Fruit fly (Drosophila melanogaster) whole organism, embryonic: ENCODE data around the gene Pi3K21B.

ENCODE experiments used
- Antp ChIP-seq: fragments of 200-800 bp; sonication (Bioruptor generic); optimal IDR thresholded peaks from 3 replicates; lab custom pipeline; 2016; ENCODE audit warnings: missing biosample characterization, missing genetic modification characterization
- Atf6 ChIP-seq: fragments of 200-800 bp; sonication (Bioruptor generic); IDR thresholded peaks from 2 replicates; pipeline ENCODE4 v1.3.6; 2022; ENCODE audit warnings: missing biosample characterization, missing genetic modification characterization
- Bdp1 ChIP-seq: fragments of 200-800 bp; sonication (Bioruptor generic); optimal IDR thresholded peaks from 3 replicates; lab custom pipeline; 2016; ENCODE audit warnings: missing biosample characterization, missing genetic modification characterization
- CG11247 ChIP-seq: fragments of 200-800 bp; sonication (Bioruptor generic); IDR thresholded peaks from 2 replicates; pipeline ENCODE4 v1.3.6; 2022; ENCODE audit warnings: missing biosample characterization, missing genetic modification characterization
- CG13775 ChIP-seq: fragments of 200-800 bp; sonication (Bioruptor generic); optimal IDR thresholded peaks from 3 replicates; lab custom pipeline; 2017; ENCODE audit warnings: missing biosample characterization, mild to moderate bottlenecking, missing genetic modification characterization
- CG14050 ChIP-seq: fragments of 200-800 bp; sonication (Bioruptor generic); IDR thresholded peaks from 3 replicates; pipeline ENCODE4 v1.3.6; 2022; ENCODE audit warnings: missing biosample characterization, missing genetic modification characterization
- CG17829 ChIP-seq: fragments of 200-800 bp; optimal IDR thresholded peaks from 2 replicates; lab custom pipeline; 2019; ENCODE audit warnings: missing biosample characterization, mild to moderate bottlenecking, missing genetic modification characterization, moderate library complexity
- CG3065 ChIP-seq: fragments of 200-800 bp; sonication (Bioruptor generic); optimal IDR thresholded peaks from 2 replicates; lab custom pipeline; 2016; ENCODE audit warnings: missing biosample characterization, missing genetic modification characterization
- CG34376 ChIP-seq: fragments of 200-800 bp; sonication (Bioruptor generic); optimal IDR thresholded peaks from 2 replicates; lab custom pipeline; 2018; ENCODE audit warnings: missing biosample characterization, mild to moderate bottlenecking, missing genetic modification characterization
- CG4282 ChIP-seq: fragments of 200-800 bp; sonication (Bioruptor generic); optimal IDR thresholded peaks from 2 replicates; lab custom pipeline; 2016; ENCODE audit warnings: missing biosample characterization, missing genetic modification characterization
- CG4404 ChIP-seq: fragments of 200-800 bp; sonication (Bioruptor generic); IDR thresholded peaks from 2 replicates; pipeline ENCODE4 v1.3.6; 2022; ENCODE audit warnings: missing biosample characterization, missing genetic modification characterization
- CG4707 ChIP-seq: fragments of 200-800 bp; sonication (Bioruptor generic); optimal IDR thresholded peaks from 2 replicates; lab custom pipeline; 2018; ENCODE audit warnings: missing biosample characterization, mild to moderate bottlenecking, missing genetic modification characterization, moderate library complexity
- CG5245 ChIP-seq: fragments of 200-800 bp; sonication (Bioruptor generic); optimal IDR thresholded peaks from 3 replicates; lab custom pipeline; 2016; ENCODE audit warnings: missing biosample characterization, missing genetic modification characterization
- CG6689 ChIP-seq: fragments of 200-800 bp; sonication (Bioruptor generic); IDR thresholded peaks from 2 replicates; pipeline ENCODE4 v1.3.6; 2022; ENCODE audit warnings: missing biosample characterization, missing genetic modification characterization
- CG6765 ChIP-seq: fragments of 200-800 bp; sonication (Bioruptor generic); optimal IDR thresholded peaks from 3 replicates; lab custom pipeline; 2017; ENCODE audit warnings: missing biosample characterization, mild to moderate bottlenecking, missing genetic modification characterization
- CG9215 ChIP-seq: fragments of 200-800 bp; sonication (Bioruptor generic); IDR thresholded peaks from 2 replicates; pipeline ENCODE4 v1.3.6; 2022; ENCODE audit warnings: missing biosample characterization, missing genetic modification characterization
- CG9437 ChIP-seq: fragments of 200-800 bp; sonication (Bioruptor generic); optimal IDR thresholded peaks from 2 replicates; lab custom pipeline; 2018; ENCODE audit warnings: missing biosample characterization, mild to moderate bottlenecking, missing genetic modification characterization
- Deaf1 ChIP-seq: fragments of 200-800 bp; optimal IDR thresholded peaks from 3 replicates; lab custom pipeline; 2019; ENCODE audit warnings: missing biosample characterization, mild to moderate bottlenecking, missing genetic modification characterization, moderate library complexity
- Dfd ChIP-seq, 2 experiments: fragments of >200 bp; optimal IDR thresholded peaks; 2 replicates each; lab custom pipeline; 2017; ENCODE audit warnings: missing biosample characterization in 2 of 2, missing genetic modification characterization in 2 of 2
- Dip2 ChIP-seq: fragments of 200-800 bp; sonication (Bioruptor generic); IDR thresholded peaks from 2 replicates; pipeline ENCODE4 v1.3.6; 2022; ENCODE audit warnings: missing biosample characterization, missing genetic modification characterization
- Elba2 ChIP-seq: fragments of 200-800 bp; sonication (Bioruptor generic); optimal IDR thresholded peaks from 3 replicates; lab custom pipeline; 2016; ENCODE audit warnings: missing biosample characterization, missing genetic modification characterization
- Jarid2 ChIP-seq: fragments of 200-800 bp; sonication (Bioruptor generic); optimal IDR thresholded peaks from 3 replicates; lab custom pipeline; 2017; ENCODE audit warnings: mild to moderate bottlenecking, missing biosample characterization, missing genetic modification reagents, missing genetic modification characterization
- Lhr ChIP-seq: fragments of 200-800 bp; sonication (Bioruptor generic); optimal IDR thresholded peaks from 3 replicates; lab custom pipeline; 2017; ENCODE audit warnings: mild to moderate bottlenecking, missing biosample characterization, missing genetic modification reagents, missing genetic modification characterization
- Lim3 ChIP-seq: fragments of 200-800 bp; sonication (Bioruptor generic); IDR thresholded peaks from 2 replicates; pipeline ENCODE4 v1.3.6; 2022; ENCODE audit warnings: missing biosample characterization, missing genetic modification characterization
- Mes4 ChIP-seq: fragments of 200-800 bp; sonication (Bioruptor generic); optimal IDR thresholded peaks from 2 replicates; lab custom pipeline; 2016; ENCODE audit warnings: missing biosample characterization, missing genetic modification characterization
- NFAT ChIP-seq: fragments of 200-800 bp; sonication (Bioruptor generic); IDR thresholded peaks from 2 replicates; pipeline ENCODE4 v1.3.6; 2022; ENCODE audit warnings: missing biosample characterization, missing genetic modification characterization
- Trl ChIP-seq, 3 experiments: fragments of >200 bp in 2 of 3; fragments of 200-800 bp in 1 of 3; sonication (Bioruptor generic) in 1 of 3; optimal IDR thresholded peaks; 2 replicates in 1 of 3; 3 replicates in 2 of 3; lab custom pipeline; 2016 to 2017; ENCODE audit warnings: missing biosample characterization in 1 of 3, missing genetic modification characterization in 1 of 3
- Xrp1 ChIP-seq: fragments of 200-800 bp; sonication (Bioruptor generic); IDR thresholded peaks from 2 replicates; pipeline ENCODE4 v1.3.6; 2022; ENCODE audit warnings: missing biosample characterization, missing genetic modification characterization
- abd-A ChIP-seq: fragments of 200-800 bp; sonication (Bioruptor generic); optimal IDR thresholded peaks from 3 replicates; lab custom pipeline; 2019; ENCODE audit warnings: missing biosample characterization, mild to moderate bottlenecking, missing genetic modification characterization, moderate library complexity
- al ChIP-seq: fragments of 200-800 bp; sonication (Bioruptor generic); IDR thresholded peaks from 2 replicates; pipeline ENCODE4 v1.3.6; 2022; ENCODE audit warnings: missing biosample characterization, missing genetic modification characterization
- cad ChIP-seq: fragments of >200 bp; optimal IDR thresholded peaks from 2 replicates; lab custom pipeline; 2017; ENCODE audit warnings: missing biosample characterization, missing genetic modification characterization
- cato ChIP-seq: fragments of 200-800 bp; sonication (Bioruptor generic); optimal IDR thresholded peaks from 2 replicates; lab custom pipeline; 2016; ENCODE audit warnings: missing biosample characterization, missing genetic modification characterization, borderline replicate concordance
- cwo ChIP-seq: fragments of 200-800 bp; sonication (Bioruptor generic); optimal IDR thresholded peaks from 3 replicates; lab custom pipeline; 2017; ENCODE audit warnings: missing biosample characterization, missing genetic modification characterization, mild to moderate bottlenecking, moderate library complexity, missing genetic modification reagents
- dmrt11E ChIP-seq: fragments of 200-800 bp; sonication (Bioruptor generic); optimal IDR thresholded peaks from 3 replicates; lab custom pipeline; 2018; ENCODE audit warnings: missing biosample characterization, mild to moderate bottlenecking, missing genetic modification characterization, moderate library complexity
- dpn ChIP-seq, 2 experiments: fragments of 200-800 bp; sonication (Bioruptor generic); optimal IDR thresholded peaks; 3 replicates each; lab custom pipeline; 2016; ENCODE audit warnings: missing biosample characterization in 2 of 2, missing genetic modification characterization in 2 of 2
- fd64A ChIP-seq: fragments of 200-800 bp; sonication (Bioruptor generic); optimal IDR thresholded peaks from 3 replicates; lab custom pipeline; 2018; ENCODE audit warnings: missing biosample characterization, mild to moderate bottlenecking, missing genetic modification characterization
- gsb-n ChIP-seq: fragments of 200-800 bp; sonication (Bioruptor generic); optimal IDR thresholded peaks from 3 replicates; lab custom pipeline; 2018; ENCODE audit warnings: missing biosample characterization, mild to moderate bottlenecking, missing genetic modification characterization
- hbn ChIP-seq: fragments of 200-800 bp; sonication (Bioruptor generic); IDR thresholded peaks from 2 replicates; pipeline ENCODE4 v1.3.6; 2022; ENCODE audit warnings: missing biosample characterization, missing genetic modification characterization; ENCODE audit not compliant: partially characterized antibody
- hth ChIP-seq: fragments of >200 bp; optimal IDR thresholded peaks from 2 replicates; lab custom pipeline; 2017; ENCODE audit warnings: inconsistent platforms
- insv ChIP-seq, 2 experiments: fragments of 200-800 bp; sonication (Bioruptor generic); optimal IDR thresholded peaks; 3 replicates each; lab custom pipeline; 2016 to 2018; ENCODE audit warnings: missing biosample characterization in 2 of 2, missing genetic modification characterization in 2 of 2
- mam ChIP-seq: fragments of 200-800 bp; sonication (Bioruptor generic); optimal IDR thresholded peaks from 3 replicates; lab custom pipeline; 2016; ENCODE audit warnings: missing biosample characterization, missing genetic modification characterization
- nerfin-1 ChIP-seq: fragments of 200-800 bp; sonication (Bioruptor generic); optimal IDR thresholded peaks from 3 replicates; lab custom pipeline; 2019; ENCODE audit warnings: missing biosample characterization, mild to moderate bottlenecking, missing genetic modification characterization, moderate library complexity
- pnt ChIP-seq: fragments of 200-800 bp; sonication (Bioruptor generic); optimal IDR thresholded peaks from 3 replicates; lab custom pipeline; 2016; ENCODE audit warnings: missing biosample characterization, missing genetic modification characterization
- repo ChIP-seq: fragments of 200-800 bp; sonication (Bioruptor generic); optimal IDR thresholded peaks from 2 replicates; lab custom pipeline; 2016; ENCODE audit warnings: missing biosample characterization, missing genetic modification characterization
- sens-2 ChIP-seq: fragments of 200-800 bp; sonication (Bioruptor generic); IDR thresholded peaks from 2 replicates; pipeline ENCODE4 v1.3.6; 2022; ENCODE audit warnings: missing biosample characterization, missing genetic modification characterization
- slou ChIP-seq: fragments of 200-800 bp; sonication (Bioruptor generic); optimal IDR thresholded peaks from 3 replicates; lab custom pipeline; 2016; ENCODE audit warnings: missing biosample characterization, missing genetic modification characterization
- slp2 ChIP-seq: fragments of 200-800 bp; sonication (Bioruptor generic); optimal IDR thresholded peaks from 2 replicates; lab custom pipeline; 2016; ENCODE audit warnings: missing biosample characterization, missing genetic modification characterization
- so ChIP-seq: fragments of 200-800 bp; sonication (Bioruptor generic); IDR thresholded peaks from 3 replicates; pipeline ENCODE4 v1.3.6; 2022; ENCODE audit warnings: missing biosample characterization, missing genetic modification characterization
- tin ChIP-seq: fragments of 200-800 bp; sonication (Bioruptor generic); optimal IDR thresholded peaks from 3 replicates; lab custom pipeline; 2016; ENCODE audit warnings: missing biosample characterization, missing genetic modification characterization
- toy ChIP-seq: fragments of 200-800 bp; sonication (Bioruptor generic); IDR thresholded peaks from 2 replicates; pipeline ENCODE4 v1.3.6; 2022; ENCODE audit warnings: missing biosample characterization, missing genetic modification characterization
- twi ChIP-seq: fragments of 200-800 bp; optimal IDR thresholded peaks from 2 replicates; lab custom pipeline; 2019; ENCODE audit warnings: missing biosample characterization, mild to moderate bottlenecking, missing genetic modification characterization, moderate library complexity
- tx ChIP-seq: fragments of 200-800 bp; sonication (Bioruptor generic); optimal IDR thresholded peaks from 2 replicates; lab custom pipeline; 2016; ENCODE audit warnings: missing biosample characterization, missing genetic modification characterization

Pi3K21B gene

dm6 chr2L:309812-310431 lies 12.2 kb downstream of the Pi3K21B start (continued):
- TF ChIP-seq tx, result no peak
- TF ChIP-seq NFAT, result peak; percentile 5; the same call in 1 of the 2 replicates
- TF ChIP-seq Lim3 (GFP tag; lab: Robert Waterston, UW), result no peak
- no peak for TF ChIP-seq CG6689 (GFP tag; lab: Robert Waterston, UW)
- TF ChIP-seq CG5245, result no peak
- no peak for TF ChIP-seq Xrp1 (GFP tag; lab: Robert Waterston, UW)
- TF ChIP-seq pnt (GFP tag; lab: Kevin White, UChicago), result no peak
- TF ChIP-seq CG11247 (GFP tag; lab: Robert Waterston, UW), result no peak
- TF ChIP-seq CG6765 (GFP tag; lab: Kevin White, UChicago), result no peak
- no peak for TF ChIP-seq Elba2
- no peak for TF ChIP-seq Mes4 (GFP tag; lab: Kevin White, UChicago)
- no peak for TF ChIP-seq Lhr (GFP tag; lab: Kevin White, UChicago)
- no peak for TF ChIP-seq cato
- TF ChIP-seq CG9215 (GFP tag; lab: Robert Waterston, UW), result no peak
- no peak for TF ChIP-seq dmrt11E (tag; lab: Kevin White, UChicago)
- TF ChIP-seq so, result peak; percentile 18; the same call in 1 of the 3 replicates
- no peak for TF ChIP-seq CG4404
- TF ChIP-seq twi (tag; lab: Kevin White, UChicago), result no peak
- no peak for TF ChIP-seq toy (GFP tag; lab: Robert Waterston, UW)
- no peak for TF ChIP-seq Dip2 (GFP tag; lab: Robert Waterston, UW)
- no peak for TF ChIP-seq CG9437 (GFP tag; lab: Kevin White, UChicago)
- no peak for TF ChIP-seq CG4282 (GFP tag; lab: Kevin White, UChicago)
- no peak for TF ChIP-seq CG4707
- no peak for TF ChIP-seq fd64A (GFP tag; lab: Kevin White, UChicago)
- TF ChIP-seq tin, result no peak
- TF ChIP-seq hbn (GFP tag; lab: Robert Waterston, UW), result 0 out of 2 replicates have a peak, but pooled peaks have one; percentile 23
- TF ChIP-seq CG17829 (tag; lab: Kevin White, UChicago), result no peak
- no peak for TF ChIP-seq CG13775 (GFP tag; lab: Kevin White, UChicago)
- no peak for TF ChIP-seq nerfin-1 (tag; lab: Kevin White, UChicago)
- TF ChIP-seq Bdp1, result no peak
- no peak for TF ChIP-seq sens-2 (GFP tag; lab: Robert Waterston, UW)
- peak; percentile 61 for TF ChIP-seq abd-A
- no peak for TF ChIP-seq hth
- TF ChIP-seq Antp, result no peak
- TF ChIP-seq Dfd (GFP tag; optimal IDR thresholded peaks at IDR 0.05; lab: Kevin White, UChicago), result no peak
- TF ChIP-seq repo (GFP tag; lab: Kevin White, UChicago), result no peak
- no peak for TF ChIP-seq insv (GFP tag; optimal IDR thresholded peaks at IDR 0.05; lab: Kevin White, UChicago)
- TF ChIP-seq Deaf1 (tag; lab: Kevin White, UChicago), result peak; percentile 86
- no peak for TF ChIP-seq dpn (GFP tag; optimal IDR thresholded peaks at IDR 0.05; lab: Kevin White, UChicago)
- TF ChIP-seq CG14050 (GFP tag; lab: Robert Waterston, UW), result no peak
- peak; percentile 39 for TF ChIP-seq CG34376 (GFP tag; lab: Kevin White, UChicago)
- TF ChIP-seq slou (GFP tag; lab: Kevin White, UChicago), result no peak
- no peak for TF ChIP-seq cad (GFP tag; lab: Kevin White, UChicago)
- TF ChIP-seq gsb-n (tag; lab: Kevin White, UChicago), result no peak
- TF ChIP-seq slp2 (GFP tag; lab: Kevin White, UChicago), result no peak
- no peak for TF ChIP-seq al (GFP tag; lab: Robert Waterston, UW)
- no peak for TF ChIP-seq mam (GFP tag; lab: Kevin White, UChicago)
- no peak for TF ChIP-seq CG3065 (GFP tag; lab: Kevin White, UChicago)
- no peak for TF ChIP-seq Atf6 (GFP tag; lab: Robert Waterston, UW)
- TF ChIP-seq cwo, result no peak
- TF ChIP-seq Jarid2 (GFP tag; lab: Kevin White, UChicago), result peak; percentile 71
- TF ChIP-seq Trl (optimal IDR thresholded peaks at IDR 0.05; lab: Kevin White, UChicago), result peak; percentile 77 to 90
- peak; percentile 9 for TF ChIP-seq Trl (GFP tag; optimal IDR thresholded peaks at IDR 0.05; lab: Kevin White, UChicago)
